Worm (Caenorhabditis elegans): ENCODE measurements around the gene clec-4.
A peak's percentile ranks its signal among the peaks of the same experiment; 100 is the strongest.

The clec-4 gene

ce11 chrII:12621908-12622566 is 41.1 kb upstream of the clec-4 start, which contains the start of gene nspe-8 (continued):
- TF ChIP-seq pax-3 (tag; optimal IDR thresholded peaks at IDR 0.05), result no peak
- TF ChIP-seq ceh-8 (GFP tag; optimal IDR thresholded peaks at IDR 0.05), result no peak
- no peak for TF ChIP-seq lin-15B (tag; optimal IDR thresholded peaks at IDR 0.05)
- TF ChIP-seq ceh-90 (tag; optimal IDR thresholded peaks at IDR 0.05), result no peak
- peak; percentile 70 for TF ChIP-seq lin-14 (GFP tag; optimal IDR thresholded peaks at IDR 0.05)
- peak; percentile 77 for TF ChIP-seq tbx-2 (tag; optimal IDR thresholded peaks at IDR 0.05)

DNA sequence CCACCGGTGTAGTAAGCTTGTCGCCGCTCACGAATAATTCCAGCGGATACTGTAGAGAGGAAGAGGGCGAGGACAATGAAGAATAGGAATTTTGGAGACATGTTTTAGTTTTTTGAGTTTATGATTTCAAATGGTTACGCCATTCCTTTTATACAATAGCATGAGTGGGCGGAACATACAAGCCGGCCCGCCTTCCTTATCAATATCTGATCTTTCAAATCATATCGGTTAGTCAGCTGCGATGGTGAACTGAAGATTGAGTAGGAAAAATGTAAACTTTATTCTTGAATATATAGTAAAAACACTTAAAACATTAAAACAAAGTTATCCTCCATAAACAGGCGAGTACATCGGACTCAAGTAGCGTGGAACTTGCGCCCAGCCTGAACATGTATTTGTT is 39.9 kb upstream of the clec-4 start, which contains the start of gene nspe-1:
Gene nspe-1 (minus strand): TSS at position 101 of the 400 bp plus-strand sequence.
- TF ChIP-seq pax-3 (tag; optimal IDR thresholded peaks at IDR 0.05) (no peak), lin-13 (GFP tag; optimal IDR thresholded peaks at IDR 0.05) (no peak), isw-1 (GFP tag; IDR thresholded peaks at IDR 0.05) (no peak), aly-2 (tag; optimal IDR thresholded peaks at IDR 0.05) (no peak), ets-5 (GFP tag; IDR thresholded peaks at IDR 0.05) (no peak), lir-3 (tag; optimal IDR thresholded peaks at IDR 0.05; ENCODE audit: poor library complexity) (no peak), swsn-7 (tag; optimal IDR thresholded peaks at IDR 0.05) (no peak), dpl-1 (GFP tag; optimal IDR thresholded peaks at IDR 0.05) (no peak), ztf-11 (tag; optimal IDR thresholded peaks at IDR 0.05) (no peak), efl-1 (optimal IDR thresholded peaks at IDR 0.05) (no peak), efl-1 (GFP tag; optimal IDR thresholded peaks at IDR 0.05 in 1 of 2) (no peak), mep-1 (tag; optimal IDR thresholded peaks at IDR 0.05) (no peak), nhr-19 (GFP tag; conservative IDR thresholded peaks at IDR 0.05) (no peak), elt-3 (tag; optimal IDR thresholded peaks at IDR 0.05) (no peak), hlh-17 (GFP tag; optimal IDR thresholded peaks at IDR 0.05; ENCODE audit: borderline replicate concordance) (no peak), fos-1 (tag; optimal IDR thresholded peaks at IDR 0.05) (no peak), aha-1 (tag; optimal IDR thresholded peaks at IDR 0.05) (no peak), irx-1 (tag; optimal IDR thresholded peaks at IDR 0.05) (no peak), lin-15B (tag; optimal IDR thresholded peaks at IDR 0.05) (no peak)

ce11 chrII:12619288-12619687 is 38.4 kb upstream of the clec-4 start, which contains the start of gene nspe-2:
nspe-2 (minus strand) TSS chrII:12619388.
- TF ChIP-seq snpc-4 (tag; optimal IDR thresholded peaks at IDR 0.05), result no peak
- TF ChIP-seq sptf-1 (tag; optimal IDR thresholded peaks at IDR 0.05), result no peak
- no peak for TF ChIP-seq nhr-19 (GFP tag; conservative IDR thresholded peaks at IDR 0.05)
- no peak for TF ChIP-seq nhr-77 (tag; optimal IDR thresholded peaks at IDR 0.05)
- no peak for TF ChIP-seq mef-2 (tag; optimal IDR thresholded peaks at IDR 0.05)
- no peak for TF ChIP-seq egl-27 (tag; optimal IDR thresholded peaks at IDR 0.05)
- TF ChIP-seq tbx-2 (tag; optimal IDR thresholded peaks at IDR 0.05), result no peak
- TF ChIP-seq unc-62 (GFP tag; optimal IDR thresholded peaks at IDR 0.05), result no peak
- no peak for TF ChIP-seq fkh-4 (tag; optimal IDR thresholded peaks at IDR 0.05; ENCODE audit: borderline replicate concordance)
- no peak for TF ChIP-seq C34B4.2 (tag; optimal IDR thresholded peaks at IDR 0.05)

DNA sequence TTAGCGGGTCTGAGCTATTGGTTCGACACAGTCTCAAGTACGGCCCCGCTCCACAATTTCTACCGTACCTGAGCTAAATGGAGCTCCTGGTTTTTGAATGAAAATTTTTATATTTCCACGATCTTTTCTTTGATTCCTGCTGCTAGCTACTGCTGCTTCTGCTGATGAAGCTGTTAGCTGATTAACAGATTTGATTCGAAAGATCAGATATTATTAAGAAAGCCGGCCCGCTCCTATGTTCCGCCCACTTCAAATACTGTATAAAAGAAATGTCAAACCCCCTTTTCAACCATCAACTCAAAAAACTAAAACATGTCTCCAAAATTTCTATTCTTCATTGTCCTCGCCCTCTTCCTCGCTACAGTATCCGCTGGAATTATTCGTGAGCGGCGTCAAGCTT is 36.7 kb upstream of the clec-4 start, which contains the start of gene nspe-3:
Gene nspe-3 (plus strand): TSS at position 301 of the 400 bp plus-strand sequence.
- TF ChIP-seq snpc-4 (tag; optimal IDR thresholded peaks at IDR 0.05) (no peak), pag-3 (tag; optimal IDR thresholded peaks at IDR 0.05; ENCODE audit: borderline replicate concordance, insufficient read depth) (no peak), unc-30 (tag; optimal IDR thresholded peaks at IDR 0.05) (no peak), hpl-2 (GFP tag; optimal IDR thresholded peaks at IDR 0.05) (no peak), unc-62 (GFP tag; optimal IDR thresholded peaks at IDR 0.05) (no peak), nhr-47 (tag; optimal IDR thresholded peaks at IDR 0.05) (no peak), snu-23 (GFP tag; optimal IDR thresholded peaks at IDR 0.05) (no peak), nhr-20 (tag; optimal IDR thresholded peaks at IDR 0.05) (no peak), fkh-4 (tag; optimal IDR thresholded peaks at IDR 0.05; ENCODE audit: borderline replicate concordance) (no peak), elt-2 (tag; optimal IDR thresholded peaks at IDR 0.05) (no peak), sox-4 (tag; optimal IDR thresholded peaks at IDR 0.05) (no peak), nhr-28 (tag; optimal IDR thresholded peaks at IDR 0.05) (no peak), lir-3 (tag; optimal IDR thresholded peaks at IDR 0.05; ENCODE audit: poor library complexity) (no peak)

All from whole organism, L1 larva.